Worm (Caenorhabditis elegans) whole organism, L2 larva: ENCODE results near the gene igcm-4.

Experiments
- C34F6.9 ChIP-seq: fragments of 150-350 bp; optimal IDR thresholded peaks from 2 replicates; lab custom pipeline; 2014; ENCODE audit warnings: missing biosample characterization, missing genetic modification characterization
- F13H6.1 ChIP-seq: sonication (generic microtip); optimal IDR thresholded peaks from 2 replicates; lab custom pipeline; 2016; ENCODE audit warnings: missing genetic modification characterization, missing compliant biosample characterization
- R02D3.7 ChIP-seq: fragments of 150-350 bp; optimal IDR thresholded peaks from 2 replicates; lab custom pipeline; 2014; ENCODE audit warnings: missing biosample characterization, missing genetic modification characterization
- Y55F3AM.14 ChIP-seq: fragments of 200-800 bp; sonication (Bioruptor generic); optimal IDR thresholded peaks from 2 replicates; lab custom pipeline; 2018; ENCODE audit warnings: mild to moderate bottlenecking, missing genetic modification characterization, missing compliant biosample characterization
- ZK546.5 ChIP-seq: sonication (generic microtip); optimal IDR thresholded peaks from 2 replicates; lab custom pipeline; 2017; ENCODE audit warnings: missing biosample characterization, missing genetic modification characterization
- alr-1 ChIP-seq: fragments of 150-350 bp; optimal IDR thresholded peaks from 2 replicates; lab custom pipeline; 2014; ENCODE audit warnings: missing biosample characterization, missing genetic modification characterization
- aly-2 ChIP-seq: fragments of 150-350 bp; optimal IDR thresholded peaks from 2 replicates; lab custom pipeline; 2014; ENCODE audit warnings: missing biosample characterization, missing genetic modification characterization
- ama-1 ChIP-seq: fragments of 150-350 bp; optimal IDR thresholded peaks from 2 replicates; lab custom pipeline; 2018; ENCODE audit warnings: inconsistent platforms
- blmp-1 ChIP-seq: sonication (generic microtip); optimal IDR thresholded peaks from 2 replicates; lab custom pipeline; 2017; ENCODE audit warnings: missing genetic modification characterization, mild to moderate bottlenecking, missing compliant biosample characterization, antibody characterized with exemption, moderate library complexity; ENCODE audit not compliant: insufficient read depth
- ceh-16 ChIP-seq: fragments of 150-350 bp; optimal IDR thresholded peaks from 2 replicates; lab custom pipeline; 2014; ENCODE audit warnings: missing biosample characterization, missing genetic modification characterization
- ceh-82 ChIP-seq: fragments of 150-350 bp; optimal IDR thresholded peaks from 2 replicates; lab custom pipeline; 2014; ENCODE audit warnings: missing biosample characterization, missing genetic modification characterization
- crh-2 ChIP-seq: sonication (generic microtip); optimal IDR thresholded peaks from 2 replicates; lab custom pipeline; 2017; ENCODE audit warnings: missing biosample characterization, missing genetic modification characterization
- dmd-4 ChIP-seq: sonication (generic microtip); optimal IDR thresholded peaks from 2 replicates; lab custom pipeline; 2017; ENCODE audit warnings: missing biosample characterization, missing genetic modification characterization
- egl-27 ChIP-seq: sonication (generic microtip); optimal IDR thresholded peaks from 3 replicates; lab custom pipeline; 2017; ENCODE audit warnings: missing biosample characterization, missing genetic modification reagents, missing genetic modification characterization
- elt-1 ChIP-seq: fragments of 150-350 bp; optimal IDR thresholded peaks from 2 replicates; lab custom pipeline; 2014; ENCODE audit warnings: missing biosample characterization, missing genetic modification characterization
- elt-3 ChIP-seq: sonication (generic microtip); optimal IDR thresholded peaks from 2 replicates; lab custom pipeline; 2017; ENCODE audit warnings: missing biosample characterization, missing genetic modification characterization
- fos-1 ChIP-seq: fragments of 150-350 bp; optimal IDR thresholded peaks from 2 replicates; lab custom pipeline; 2014; ENCODE audit warnings: missing biosample characterization, missing genetic modification characterization
- gmeb-1 ChIP-seq: fragments of 150-350 bp; optimal IDR thresholded peaks from 2 replicates; lab custom pipeline; 2014; ENCODE audit warnings: missing biosample characterization, missing genetic modification characterization
- lin-11 ChIP-seq: fragments of 150-350 bp; sonication (generic microtip); optimal IDR thresholded peaks from 2 replicates; lab custom pipeline; 2014; ENCODE audit warnings: missing biosample characterization, missing genetic modification characterization, inconsistent platforms, mixed read lengths
- lin-13 ChIP-seq: fragments of 150-350 bp; optimal IDR thresholded peaks from 2 replicates; lab custom pipeline; 2014; ENCODE audit warnings: missing biosample characterization, missing genetic modification reagents, missing genetic modification characterization
- lin-39 ChIP-seq: fragments of 150-350 bp; optimal IDR thresholded peaks from 2 replicates; lab custom pipeline; 2014; ENCODE audit warnings: missing biosample characterization, missing genetic modification reagents, missing genetic modification characterization
- lsy-2 ChIP-seq, 2 experiments: fragments of 150-350 bp in 1 of 2; sonication (generic microtip) in 1 of 2; optimal IDR thresholded peaks; 2 replicates each; lab custom pipeline; 2014 to 2017; ENCODE audit warnings: missing biosample characterization in 2 of 2, missing genetic modification characterization in 2 of 2
- mab-5 ChIP-seq: fragments of 150-350 bp; optimal IDR thresholded peaks from 2 replicates; lab custom pipeline; 2014; ENCODE audit warnings: missing biosample characterization, missing genetic modification characterization
- mbf-1 ChIP-seq: sonication (generic microtip); optimal IDR thresholded peaks from 2 replicates; lab custom pipeline; 2017; ENCODE audit warnings: missing biosample characterization, missing genetic modification characterization
- mdl-1 ChIP-seq, 2 experiments: fragments of 150-350 bp in 1 of 2; sonication (generic microtip) in 1 of 2; optimal IDR thresholded peaks; 2 replicates each; lab custom pipeline; 2017; ENCODE audit warnings: missing biosample characterization in 2 of 2, missing genetic modification characterization in 2 of 2
- nhr-10 ChIP-seq: sonication (generic microtip); optimal IDR thresholded peaks from 2 replicates; lab custom pipeline; 2017; ENCODE audit warnings: missing biosample characterization, missing genetic modification characterization
- nhr-11 ChIP-seq: fragments of 150-350 bp; optimal IDR thresholded peaks from 2 replicates; lab custom pipeline; 2014; ENCODE audit warnings: missing biosample characterization, missing genetic modification characterization
- nhr-12 ChIP-seq: fragments of 150-350 bp; optimal IDR thresholded peaks from 2 replicates; lab custom pipeline; 2014; ENCODE audit warnings: missing biosample characterization, missing genetic modification characterization
- nhr-129 ChIP-seq: fragments of 150-350 bp; optimal IDR thresholded peaks from 2 replicates; lab custom pipeline; 2014; ENCODE audit warnings: missing biosample characterization, missing genetic modification characterization
- nhr-21 ChIP-seq: fragments of 150-350 bp; optimal IDR thresholded peaks from 2 replicates; lab custom pipeline; 2014; ENCODE audit warnings: missing biosample characterization, missing genetic modification characterization
- nhr-23 ChIP-seq: fragments of 150-350 bp; optimal IDR thresholded peaks from 2 replicates; lab custom pipeline; 2014; ENCODE audit warnings: missing biosample characterization, missing genetic modification reagents, missing genetic modification characterization
- nhr-237 ChIP-seq: fragments of 150-350 bp; optimal IDR thresholded peaks from 2 replicates; lab custom pipeline; 2014; ENCODE audit warnings: missing biosample characterization, missing genetic modification characterization
- nhr-25 ChIP-seq: fragments of 150-350 bp; sonication (generic microtip); optimal IDR thresholded peaks from 3 replicates; lab custom pipeline; 2014; ENCODE audit warnings: missing biosample characterization, missing genetic modification characterization
- nhr-6 ChIP-seq: fragments of 150-350 bp; optimal IDR thresholded peaks from 2 replicates; lab custom pipeline; 2014; ENCODE audit warnings: missing biosample characterization, missing genetic modification characterization
- nhr-77 ChIP-seq: fragments of 150-350 bp; optimal IDR thresholded peaks from 2 replicates; lab custom pipeline; 2014; ENCODE audit warnings: missing biosample characterization, missing genetic modification characterization
- peb-1 ChIP-seq: fragments of 150-350 bp; optimal IDR thresholded peaks from 2 replicates; lab custom pipeline; 2014; ENCODE audit warnings: missing biosample characterization, missing genetic modification characterization
- sem-4 ChIP-seq: fragments of 150-350 bp; optimal IDR thresholded peaks from 2 replicates; lab custom pipeline; 2014; ENCODE audit warnings: missing biosample characterization, missing genetic modification reagents, missing genetic modification characterization
- skn-1 ChIP-seq: sonication (generic microtip); optimal IDR thresholded peaks from 2 replicates; lab custom pipeline; 2017; ENCODE audit warnings: missing biosample characterization, missing genetic modification characterization
- sma-3 ChIP-seq: sonication (generic microtip); optimal IDR thresholded peaks from 2 replicates; lab custom pipeline; 2016; ENCODE audit warnings: missing genetic modification reagents, missing genetic modification characterization, missing compliant biosample characterization
- sma-9 ChIP-seq, 2 experiments: fragments of 150-350 bp in 1 of 2; sonication (generic microtip) in 1 of 2; optimal IDR thresholded peaks; 2 replicates each; lab custom pipeline; 2014 to 2016; ENCODE audit warnings: missing genetic modification characterization in 2 of 2, mild to moderate bottlenecking in 1 of 2, missing biosample characterization in 1 of 2, missing compliant biosample characterization in 1 of 2, missing genetic modification reagents in 1 of 2, moderate library complexity in 1 of 2
- snpc-4 ChIP-seq: fragments of 150-350 bp; optimal IDR thresholded peaks from 2 replicates; lab custom pipeline; 2014; ENCODE audit warnings: missing biosample characterization, missing genetic modification characterization
- unc-39 ChIP-seq: fragments of 150-350 bp; optimal IDR thresholded peaks from 2 replicates; lab custom pipeline; 2014; ENCODE audit warnings: missing biosample characterization, missing genetic modification characterization
- unc-55 ChIP-seq: fragments of 150-350 bp; sonication (generic microtip); optimal IDR thresholded peaks from 3 replicates; lab custom pipeline; 2014; ENCODE audit warnings: missing biosample characterization, missing genetic modification reagents, missing genetic modification characterization
- unc-62 ChIP-seq: fragments of 150-350 bp; optimal IDR thresholded peaks from 2 replicates; lab custom pipeline; 2014; ENCODE audit warnings: missing biosample characterization, missing genetic modification reagents, missing genetic modification characterization
- zag-1 ChIP-seq: fragments of 150-350 bp; optimal IDR thresholded peaks from 2 replicates; lab custom pipeline; 2014; ENCODE audit warnings: missing biosample characterization, missing genetic modification characterization
- ztf-1 ChIP-seq: fragments of 200-800 bp; sonication (Bioruptor generic); conservative IDR thresholded peaks from 2 replicates; pipeline ENCODE4 v1.3.6; 2022; ENCODE audit warnings: missing genetic modification characterization, missing compliant biosample characterization
- ztf-11 ChIP-seq: sonication (generic microtip); optimal IDR thresholded peaks from 2 replicates; lab custom pipeline; 2017; ENCODE audit warnings: missing biosample characterization, missing genetic modification characterization
- ztf-4 ChIP-seq: fragments of 150-350 bp; optimal IDR thresholded peaks from 2 replicates; lab custom pipeline; 2014; ENCODE audit warnings: missing biosample characterization, missing genetic modification characterization

igcm-4 gene

DNA sequence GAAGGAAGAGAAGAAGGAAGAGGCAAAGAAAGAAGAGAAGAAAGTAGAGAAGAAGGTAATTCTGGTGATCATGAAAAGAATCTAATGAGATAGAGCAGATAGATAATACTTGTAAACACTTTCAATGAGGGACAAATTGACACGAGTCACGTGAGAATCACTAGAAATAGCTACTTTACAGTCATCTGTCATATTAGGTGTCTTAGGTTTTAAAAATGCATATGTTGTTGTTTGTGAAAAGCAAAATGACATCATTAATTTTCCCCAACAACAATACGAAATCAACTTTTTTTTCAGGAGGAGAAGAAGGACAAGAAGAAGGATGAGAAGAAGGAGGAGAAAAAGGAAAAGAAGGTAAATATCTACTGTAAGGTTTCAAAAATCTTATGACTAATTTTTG is 29.0 kb upstream of the igcm-4 start:
- peak; percentile 26 for TF ChIP-seq nhr-129
- no peak for TF ChIP-seq unc-62 (GFP tag; lab: Kevin White, UChicago)
- peak; percentile 13 for TF ChIP-seq sma-9 (GFP tag; optimal IDR thresholded peaks at IDR 0.05; lab: Kevin White, UChicago)
- no peak for TF ChIP-seq sma-9 (tag; optimal IDR thresholded peaks at IDR 0.05; lab: Kevin White, UChicago)
- TF ChIP-seq nhr-25 (tag; lab: Kevin White, UChicago): peak; percentile 27
- no peak for TF ChIP-seq nhr-77 (tag; lab: Kevin White, UChicago)

DNA sequence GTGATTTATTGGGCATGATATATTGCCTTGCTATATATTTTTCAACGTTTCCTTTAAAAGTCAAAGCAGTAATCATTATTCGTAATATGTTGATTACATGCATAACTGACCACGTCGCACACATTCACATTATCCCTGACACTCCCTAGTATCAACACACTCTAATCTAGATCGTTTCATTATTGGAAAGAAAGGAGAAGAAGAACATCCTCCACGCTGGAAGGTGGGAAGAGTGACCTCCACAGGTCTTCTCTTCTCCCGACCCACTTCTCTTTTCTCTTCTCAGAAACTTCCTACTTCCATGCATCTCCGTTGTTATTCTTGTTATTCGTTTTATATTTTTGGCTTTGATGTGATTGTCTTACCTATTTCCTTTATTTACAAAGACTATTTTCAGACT is 27.9 kb upstream of the igcm-4 start, which contains the start of gene txdc-12.2:
Gene txdc-12.2, plus strand, starts transcription at position 396 of the 400 bp plus-strand sequence.
- TF ChIP-seq lin-13: no peak
- TF ChIP-seq fos-1 (tag; lab: Kevin White, UChicago): peak; percentile 1

DNA sequence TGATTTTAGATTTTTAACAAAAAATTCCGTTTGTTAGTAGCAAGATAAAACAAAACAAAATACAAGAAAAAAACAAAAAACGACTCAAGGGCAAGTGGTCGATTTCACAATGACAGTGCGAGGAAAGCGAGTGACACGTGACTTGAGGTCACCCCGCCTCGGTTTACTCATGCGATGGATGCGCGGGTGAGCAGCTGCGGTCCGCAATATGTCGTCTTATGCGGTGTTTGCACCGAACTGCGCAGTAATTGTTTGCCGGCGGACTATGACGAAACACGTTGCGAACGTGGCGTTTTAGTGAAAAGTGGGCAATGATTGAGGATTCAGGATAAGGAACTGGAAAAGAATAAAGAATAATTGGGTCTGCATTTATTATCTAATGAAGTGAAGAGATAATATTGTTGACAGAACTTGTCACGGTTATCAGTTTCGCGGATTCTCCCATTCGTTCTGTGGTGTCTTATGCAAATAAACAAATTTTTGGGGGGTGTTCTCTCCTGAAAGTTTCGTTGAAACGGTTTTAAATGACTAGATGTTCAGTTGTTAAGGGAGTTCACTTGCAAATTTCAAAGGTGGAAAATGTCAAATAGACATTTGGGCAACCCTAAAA is 25.3 kb upstream of the igcm-4 start:
- TF ChIP-seq mab-5 (tag; lab: Kevin White, UChicago) (peak; percentile 68), alr-1 (no peak), dmd-4 (tag; lab: Kevin White, UChicago) (no peak), elt-3 (tag; lab: Kevin White, UChicago) (no peak), R02D3.7 (tag; lab: Kevin White, UChicago) (no peak), ztf-11 (no peak), mdl-1 (tag; optimal IDR thresholded peaks at IDR 0.05; lab: Kevin White, UChicago) (peak; percentile 64 to 87), ama-1 (lab: Kevin White, UChicago) (peak; percentile 15), sma-3 (GFP tag; lab: Kevin White, UChicago) (peak; percentile 62), nhr-25 (tag; lab: Kevin White, UChicago) (peak; percentile 86), fos-1 (tag; lab: Kevin White, UChicago) (peak; percentile 37), ztf-4 (tag; lab: Kevin White, UChicago) (peak; percentile 42), ceh-82 (tag; lab: Kevin White, UChicago) (no peak), nhr-23 (no peak), nhr-11 (tag; lab: Kevin White, UChicago) (no peak), unc-62 (GFP tag; lab: Kevin White, UChicago) (no peak), unc-55 (peak; percentile 72), nhr-21 (tag; lab: Kevin White, UChicago) (peak; percentile 30), ztf-1 (no peak), F13H6.1 (tag; lab: Kevin White, UChicago) (peak; percentile 73), sma-9 (GFP tag; optimal IDR thresholded peaks at IDR 0.05; lab: Kevin White, UChicago) (peak; percentile 79), sma-9 (tag; optimal IDR thresholded peaks at IDR 0.05; lab: Kevin White, UChicago) (no peak), ceh-16 (tag; lab: Kevin White, UChicago) (peak; percentile 54), nhr-77 (tag; lab: Kevin White, UChicago) (no peak), zag-1 (no peak), mbf-1 (tag; lab: Kevin White, UChicago) (no peak), nhr-129 (peak; percentile 87), lsy-2 (tag; optimal IDR thresholded peaks at IDR 0.05; lab: Kevin White, UChicago) (no peak), ZK546.5 (tag; lab: Kevin White, UChicago) (no peak), nhr-237 (tag; lab: Kevin White, UChicago) (no peak), nhr-6 (no peak), peb-1 (tag; lab: Kevin White, UChicago) (no peak), snpc-4 (tag; lab: Kevin White, UChicago) (peak; percentile 48), lin-13 (peak; percentile 34), egl-27 (tag; lab: Kevin White, UChicago) (no peak), crh-2 (tag; lab: Kevin White, UChicago) (peak; percentile 75), Y55F3AM.14 (GFP tag; lab: Kevin White, UChicago) (peak; percentile 2), lin-39 (tag; lab: Kevin White, UChicago) (no peak), sem-4 (tag; lab: Kevin White, UChicago) (peak; percentile 50), blmp-1 (tag; lab: Kevin White, UChicago) (no peak), aly-2 (tag; lab: Kevin White, UChicago) (no peak), unc-39 (no peak), nhr-10 (tag; lab: Kevin White, UChicago) (peak; percentile 37), gmeb-1 (tag; lab: Kevin White, UChicago) (peak; percentile 52), lin-11 (peak; percentile 77), nhr-12 (no peak), C34F6.9 (peak; percentile 88), elt-1 (tag; lab: Kevin White, UChicago) (no peak), skn-1 (tag; lab: Kevin White, UChicago) (no peak)
